Fruit fly (Drosophila melanogaster) whole organism, embryonic: ENCODE measurements around the gene MSBP.
A peak's percentile ranks its signal among the peaks of the same experiment; 100 is the strongest.

Source experiments
- CG10209 ChIP-seq: fragments of 200-800 bp; sonication (Bioruptor generic); optimal IDR thresholded peaks from 3 replicates; lab custom pipeline; 2017; ENCODE audit warnings: missing biosample characterization, mild to moderate bottlenecking, missing genetic modification characterization, missing genetic modification reagents
- CG10565 ChIP-seq: fragments of 200-800 bp; sonication (Bioruptor generic); optimal IDR thresholded peaks from 3 replicates; lab custom pipeline; 2016; ENCODE audit warnings: missing biosample characterization, mild to moderate bottlenecking, missing genetic modification characterization
- CG10654 ChIP-seq: fragments of 200-800 bp; sonication (Bioruptor generic); optimal IDR thresholded peaks from 2 replicates; lab custom pipeline; 2016; ENCODE audit warnings: missing biosample characterization, missing genetic modification characterization
- CG11560 ChIP-seq: fragments of 200-800 bp; sonication (Bioruptor generic); IDR thresholded peaks from 3 replicates; pipeline ENCODE4 v1.3.6; 2022; ENCODE audit warnings: missing biosample characterization, missing genetic modification characterization
- CG11695 ChIP-seq: fragments of 200-800 bp; sonication (Bioruptor generic); IDR thresholded peaks from 3 replicates; pipeline ENCODE4 v1.3.6; 2022; ENCODE audit warnings: missing biosample characterization, missing genetic modification characterization
- CG12299 ChIP-seq: fragments of 200-800 bp; sonication (Bioruptor generic); optimal IDR thresholded peaks from 2 replicates; lab custom pipeline; 2018; ENCODE audit warnings: missing biosample characterization, mild to moderate bottlenecking, missing genetic modification characterization
- CG13287 ChIP-seq: fragments of 200-800 bp; sonication (Bioruptor generic); IDR thresholded peaks from 2 replicates; pipeline ENCODE4 v1.3.6; 2022; ENCODE audit warnings: missing biosample characterization, missing genetic modification characterization; ENCODE audit not compliant: partially characterized antibody
- CG13624 ChIP-seq: fragments of 200-800 bp; sonication (Bioruptor generic); optimal IDR thresholded peaks from 2 replicates; lab custom pipeline; 2016; ENCODE audit warnings: missing biosample characterization, missing genetic modification characterization
- CG14710 ChIP-seq: fragments of 200-800 bp; sonication (Bioruptor generic); optimal IDR thresholded peaks from 3 replicates; lab custom pipeline; 2019; ENCODE audit warnings: missing biosample characterization, mild to moderate bottlenecking, missing genetic modification characterization, moderate library complexity
- CG14965 ChIP-seq: fragments of 200-800 bp; sonication (Bioruptor generic); optimal IDR thresholded peaks from 2 replicates; lab custom pipeline; 2016; ENCODE audit warnings: missing biosample characterization, missing genetic modification characterization, borderline replicate concordance
- CG15514 ChIP-seq: fragments of 200-800 bp; sonication (Bioruptor generic); optimal IDR thresholded peaks from 3 replicates; lab custom pipeline; 2017; ENCODE audit warnings: missing biosample characterization, missing genetic modification characterization, mild to moderate bottlenecking, moderate library complexity, missing genetic modification reagents
- CG16813 ChIP-seq: fragments of 200-800 bp; sonication (Bioruptor generic); IDR thresholded peaks from 3 replicates; pipeline ENCODE4 v1.3.6; 2022; ENCODE audit warnings: missing biosample characterization, missing genetic modification characterization; ENCODE audit not compliant: partially characterized antibody
- CG17612 ChIP-seq: fragments of 200-800 bp; sonication (Bioruptor generic); IDR thresholded peaks from 2 replicates; pipeline ENCODE4 v1.3.6; 2022; ENCODE audit warnings: missing biosample characterization, missing genetic modification characterization
- CG17802 ChIP-seq: fragments of 200-800 bp; sonication (Bioruptor generic); optimal IDR thresholded peaks from 2 replicates; lab custom pipeline; 2018; ENCODE audit warnings: missing biosample characterization, mild to moderate bottlenecking, missing genetic modification characterization, moderate library complexity
- CG17829 ChIP-seq: fragments of 200-800 bp; optimal IDR thresholded peaks from 2 replicates; lab custom pipeline; 2019; ENCODE audit warnings: missing biosample characterization, mild to moderate bottlenecking, missing genetic modification characterization, moderate library complexity
- CG18262 ChIP-seq: fragments of 200-800 bp; optimal IDR thresholded peaks from 3 replicates; lab custom pipeline; 2019; ENCODE audit warnings: missing biosample characterization, mild to moderate bottlenecking, missing genetic modification characterization, moderate library complexity
- CG2712 ChIP-seq: fragments of 200-800 bp; optimal IDR thresholded peaks from 3 replicates; lab custom pipeline; 2019; ENCODE audit warnings: missing biosample characterization, mild to moderate bottlenecking, missing genetic modification characterization, moderate library complexity
- CG30431 ChIP-seq: fragments of 200-800 bp; sonication (Bioruptor generic); optimal IDR thresholded peaks from 2 replicates; lab custom pipeline; 2017; ENCODE audit warnings: missing biosample characterization, missing genetic modification characterization
- CG3065 ChIP-seq: fragments of 200-800 bp; sonication (Bioruptor generic); optimal IDR thresholded peaks from 2 replicates; lab custom pipeline; 2016; ENCODE audit warnings: missing biosample characterization, missing genetic modification characterization
- CG34422 ChIP-seq: fragments of 200-800 bp; sonication (Bioruptor generic); IDR thresholded peaks from 3 replicates; pipeline ENCODE4 v1.3.6; 2022; ENCODE audit warnings: missing biosample characterization, missing genetic modification characterization
- CG3726 ChIP-seq: fragments of 200-800 bp; sonication (Bioruptor generic); IDR thresholded peaks from 3 replicates; pipeline ENCODE4, ENCODE4 v1.3.6; 2022; ENCODE audit warnings: missing biosample characterization, missing genetic modification characterization
- CG7745 ChIP-seq: fragments of 200-800 bp; sonication (Bioruptor generic); optimal IDR thresholded peaks from 2 replicates; lab custom pipeline; 2018; ENCODE audit warnings: missing biosample characterization, mild to moderate bottlenecking, missing genetic modification characterization, moderate library complexity
- CG8924 ChIP-seq: fragments of 200-800 bp; optimal IDR thresholded peaks from 3 replicates; lab custom pipeline; 2019; ENCODE audit warnings: missing biosample characterization, mild to moderate bottlenecking, missing genetic modification characterization, moderate library complexity
- Camta ChIP-seq: fragments of 200-800 bp; sonication (Bioruptor generic); optimal IDR thresholded peaks from 2 replicates; lab custom pipeline; 2016; ENCODE audit warnings: missing biosample characterization, missing genetic modification characterization
- Lim3 ChIP-seq: fragments of 200-800 bp; sonication (Bioruptor generic); IDR thresholded peaks from 2 replicates; pipeline ENCODE4 v1.3.6; 2022; ENCODE audit warnings: missing biosample characterization, missing genetic modification characterization
- MBD-R2 ChIP-seq: fragments of 200-800 bp; sonication (Bioruptor generic); IDR thresholded peaks from 2 replicates; pipeline ENCODE4 v1.3.6; 2022; ENCODE audit warnings: missing biosample characterization, missing genetic modification characterization
- Max ChIP-seq: fragments of 200-800 bp; sonication (Bioruptor generic); optimal IDR thresholded peaks from 2 replicates; lab custom pipeline; 2016; ENCODE audit warnings: missing biosample characterization, mild to moderate bottlenecking, missing genetic modification characterization
- Mes4 ChIP-seq: fragments of 200-800 bp; sonication (Bioruptor generic); optimal IDR thresholded peaks from 2 replicates; lab custom pipeline; 2016; ENCODE audit warnings: missing biosample characterization, missing genetic modification characterization
- Myb ChIP-seq: fragments of 200-800 bp; sonication (Bioruptor generic); optimal IDR thresholded peaks from 2 replicates; lab custom pipeline; 2016; ENCODE audit warnings: missing biosample characterization, missing genetic modification characterization
- Rfx ChIP-seq: fragments of 200-800 bp; sonication (Bioruptor generic); IDR thresholded peaks from 2 replicates; pipeline ENCODE4 v1.3.6; 2022; ENCODE audit warnings: missing biosample characterization, missing genetic modification characterization
- bab2 ChIP-seq: fragments of 200-800 bp; sonication (Bioruptor generic); optimal IDR thresholded peaks from 2 replicates; lab custom pipeline; 2016; ENCODE audit warnings: missing biosample characterization, missing genetic modification characterization
- bbx ChIP-seq: fragments of 200-800 bp; sonication (Bioruptor generic); IDR thresholded peaks from 2 replicates; pipeline ENCODE4 v1.3.6; 2022; ENCODE audit warnings: missing biosample characterization, missing genetic modification characterization; ENCODE audit not compliant: partially characterized antibody
- chm ChIP-seq: fragments of 200-800 bp; sonication (Bioruptor generic); IDR thresholded peaks from 2 replicates; pipeline ENCODE4 v1.3.6; 2022; ENCODE audit warnings: missing biosample characterization, missing genetic modification characterization
- ewg ChIP-seq: fragments of 200-800 bp; sonication (Bioruptor generic); optimal IDR thresholded peaks from 3 replicates; lab custom pipeline; 2017; ENCODE audit warnings: mild to moderate bottlenecking, missing biosample characterization, missing genetic modification reagents, missing genetic modification characterization
- fd3F ChIP-seq: fragments of 200-800 bp; sonication (Bioruptor generic); optimal IDR thresholded peaks from 2 replicates; lab custom pipeline; 2018; ENCODE audit warnings: missing biosample characterization, mild to moderate bottlenecking, missing genetic modification characterization, moderate library complexity
- fd64A ChIP-seq: fragments of 200-800 bp; sonication (Bioruptor generic); optimal IDR thresholded peaks from 3 replicates; lab custom pipeline; 2018; ENCODE audit warnings: missing biosample characterization, mild to moderate bottlenecking, missing genetic modification characterization
- grau ChIP-seq: fragments of 200-800 bp; optimal IDR thresholded peaks from 3 replicates; lab custom pipeline; 2019; ENCODE audit warnings: missing biosample characterization, mild to moderate bottlenecking, missing genetic modification characterization, moderate library complexity
- hb ChIP-seq: fragments of 200-800 bp; sonication (Bioruptor generic); IDR thresholded peaks from 3 replicates; pipeline ENCODE4 v1.3.6; 2022; ENCODE audit warnings: missing biosample characterization, missing genetic modification characterization; ENCODE audit not compliant: partially characterized antibody
- hth ChIP-seq: fragments of >200 bp; optimal IDR thresholded peaks from 2 replicates; lab custom pipeline; 2017; ENCODE audit warnings: inconsistent platforms
- insv ChIP-seq, 2 experiments: fragments of 200-800 bp; sonication (Bioruptor generic); optimal IDR thresholded peaks; 3 replicates each; lab custom pipeline; 2016 to 2018; ENCODE audit warnings: missing biosample characterization in 2 of 2, missing genetic modification characterization in 2 of 2
- jing ChIP-seq: fragments of 200-800 bp; sonication (Bioruptor generic); optimal IDR thresholded peaks from 2 replicates; lab custom pipeline; 2018; ENCODE audit warnings: missing biosample characterization, mild to moderate bottlenecking, missing genetic modification characterization
- ken ChIP-seq: fragments of 200-800 bp; sonication (Bioruptor generic); IDR thresholded peaks from 3 replicates; pipeline ENCODE4 v1.3.6; 2022; ENCODE audit warnings: missing biosample characterization, missing genetic modification characterization
- mld ChIP-seq: fragments of 200-800 bp; sonication (Bioruptor generic); IDR thresholded peaks from 3 replicates; pipeline ENCODE4 v1.3.6; 2022; ENCODE audit warnings: missing biosample characterization, missing genetic modification characterization; ENCODE audit not compliant: partially characterized antibody
- nom ChIP-seq: fragments of 200-800 bp; sonication (Bioruptor generic); optimal IDR thresholded peaks from 2 replicates; lab custom pipeline; 2017; ENCODE audit warnings: missing biosample characterization, missing genetic modification characterization, mild to moderate bottlenecking, moderate library complexity, missing genetic modification reagents
- pho ChIP-seq: fragments of 200-800 bp; sonication (Bioruptor generic); optimal IDR thresholded peaks from 2 replicates; lab custom pipeline; 2016; ENCODE audit warnings: missing biosample characterization, missing genetic modification characterization
- pzg ChIP-seq: fragments of 200-800 bp; sonication (Bioruptor generic); optimal IDR thresholded peaks from 3 replicates; lab custom pipeline; 2018; ENCODE audit warnings: missing biosample characterization, mild to moderate bottlenecking, missing genetic modification characterization, moderate library complexity
- rib ChIP-seq: fragments of 200-800 bp; sonication (Bioruptor generic); IDR thresholded peaks from 2 replicates; pipeline ENCODE4 v1.3.6; 2022; ENCODE audit warnings: missing biosample characterization, missing genetic modification characterization
- sima ChIP-seq: fragments of 200-800 bp; sonication (Bioruptor generic); optimal IDR thresholded peaks from 2 replicates; lab custom pipeline; 2016; ENCODE audit warnings: missing biosample characterization, missing genetic modification characterization
- tgo ChIP-seq: fragments of 200-800 bp; sonication (Bioruptor generic); IDR thresholded peaks from 3 replicates; pipeline ENCODE4 v1.3.6; 2022; ENCODE audit warnings: missing biosample characterization, missing genetic modification characterization
- trh ChIP-seq: fragments of 200-800 bp; sonication (Bioruptor generic); optimal IDR thresholded peaks from 2 replicates; lab custom pipeline; 2016; ENCODE audit warnings: missing biosample characterization, missing genetic modification characterization
- wdn ChIP-seq: fragments of 200-800 bp; sonication (Bioruptor generic); IDR thresholded peaks from 2 replicates; pipeline ENCODE4 v1.3.6; 2022; ENCODE audit warnings: missing biosample characterization, missing genetic modification characterization

Gene MSBP

dm6 chrX:15844139-15844538 lies 45.8 kb downstream of the MSBP start, which contains the start of the genes ArgRS and CG8578 (continued):
- TF ChIP-seq CG3065 (no peak), sima (peak; percentile 29), CG12299 (tag; lab: Kevin White, UChicago) (no peak), CG11560 (tag; lab: Robert Waterston, UW) (no peak), Rfx (GFP tag; lab: Robert Waterston, UW) (peak; percentile 83), CG7745 (tag; lab: Kevin White, UChicago) (no peak), hb (GFP tag; lab: Robert Waterston, UW) (peak; percentile 82), grau (tag; lab: Kevin White, UChicago) (peak; percentile 53), CG34422 (GFP tag; lab: Robert Waterston, UW) (0 out of 3 replicates have a peak, but pooled peaks have one; percentile 36), insv (GFP tag; optimal IDR thresholded peaks at IDR 0.05; lab: Kevin White, UChicago) (peak in 1 of 2 experiments; percentile 40), CG16813 (GFP tag; lab: Robert Waterston, UW) (peak; percentile 87), CG15514 (GFP tag; lab: Kevin White, UChicago) (no peak), CG14710 (tag; lab: Kevin White, UChicago) (peak; percentile 64), CG10209 (GFP tag; lab: Kevin White, UChicago) (peak; percentile 25), CG18262 (tag; lab: Kevin White, UChicago) (peak; percentile 73), bbx (GFP tag; lab: Robert Waterston, UW) (peak; percentile 65), trh (GFP tag; lab: Kevin White, UChicago) (no peak), CG11695 (GFP tag; lab: Robert Waterston, UW) (peak; percentile 45; the same call in 1 of the 3 replicates), fd64A (GFP tag; lab: Kevin White, UChicago) (no peak), fd3F (GFP tag; lab: Kevin White, UChicago) (no peak), CG17802 (tag; lab: Kevin White, UChicago) (peak; percentile 78), CG3726 (GFP tag; lab: Robert Waterston, UW) (no peak), CG14965 (GFP tag; lab: Kevin White, UChicago) (no peak), MBD-R2 (GFP tag; lab: Robert Waterston, UW) (peak; percentile 75), chm (no peak), ken (GFP tag; lab: Robert Waterston, UW) (no peak), Camta (GFP tag; lab: Kevin White, UChicago) (peak; percentile 85), Myb (GFP tag; lab: Kevin White, UChicago) (peak; percentile 42), bab2 (GFP tag; lab: Kevin White, UChicago) (peak; percentile 84), Max (GFP tag; lab: Kevin White, UChicago) (peak; percentile 39), mld (peak; percentile 55; the same call in 1 of the 3 replicates), CG10565 (GFP tag; lab: Kevin White, UChicago) (no peak), CG17612 (GFP tag; lab: Robert Waterston, UW) (no peak), jing (GFP tag; lab: Kevin White, UChicago) (no peak), ewg (GFP tag; lab: Kevin White, UChicago) (no peak), CG2712 (tag; lab: Kevin White, UChicago) (peak; percentile 80), CG13624 (GFP tag; lab: Kevin White, UChicago) (peak; percentile 34), rib (GFP tag; lab: Robert Waterston, UW) (no peak), nom (no peak), CG13287 (GFP tag; lab: Robert Waterston, UW) (peak; percentile 85), hth (lab: Kevin White, UChicago) (no peak), Lim3 (no peak), wdn (GFP tag; lab: Robert Waterston, UW) (0 out of 2 replicates have a peak, but pooled peaks have one; percentile 26), CG10654 (GFP tag; lab: Kevin White, UChicago) (no peak), Mes4 (GFP tag; lab: Kevin White, UChicago) (peak; percentile 3), tgo (GFP tag; lab: Robert Waterston, UW) (peak; percentile 75; the same call in 2 of the 3 replicates), pzg (GFP tag; lab: Kevin White, UChicago) (peak; percentile 65), pho (GFP tag; lab: Kevin White, UChicago) (no peak), CG17829 (tag; lab: Kevin White, UChicago) (peak; percentile 74), CG30431 (GFP tag; lab: Kevin White, UChicago) (no peak), CG8924 (tag; lab: Kevin White, UChicago) (peak; percentile 60)
